Fruit fly (Drosophila melanogaster) whole organism, embryonic: ENCODE measurements around the gene mRF1.
A peak's percentile ranks its signal among the peaks of the same experiment; 100 is the strongest.

ENCODE experiments used
- Adf1 ChIP-seq: fragments of 200-800 bp; sonication (Bioruptor generic); IDR thresholded peaks from 2 replicates; pipeline ENCODE4 v1.3.6; 2022; ENCODE audit warnings: missing biosample characterization, missing genetic modification characterization
- B-H1 ChIP-seq: fragments of 200-800 bp; sonication (Bioruptor generic); IDR thresholded peaks from 3 replicates; pipeline ENCODE4 v1.3.6; 2022; ENCODE audit warnings: missing biosample characterization, missing genetic modification characterization
- CG10274 ChIP-seq: fragments of 200-800 bp; sonication (Bioruptor generic); optimal IDR thresholded peaks from 3 replicates; lab custom pipeline; 2017; ENCODE audit warnings: missing biosample characterization, mild to moderate bottlenecking, missing genetic modification characterization
- CG12155 ChIP-seq: fragments of 200-800 bp; sonication (Bioruptor generic); optimal IDR thresholded peaks from 3 replicates; lab custom pipeline; 2016; ENCODE audit warnings: missing biosample characterization, missing genetic modification characterization
- CG13624 ChIP-seq: fragments of 200-800 bp; sonication (Bioruptor generic); optimal IDR thresholded peaks from 2 replicates; lab custom pipeline; 2016; ENCODE audit warnings: missing biosample characterization, missing genetic modification characterization
- CG13775 ChIP-seq: fragments of 200-800 bp; sonication (Bioruptor generic); optimal IDR thresholded peaks from 3 replicates; lab custom pipeline; 2017; ENCODE audit warnings: missing biosample characterization, mild to moderate bottlenecking, missing genetic modification characterization
- CG14050 ChIP-seq: fragments of 200-800 bp; sonication (Bioruptor generic); IDR thresholded peaks from 3 replicates; pipeline ENCODE4 v1.3.6; 2022; ENCODE audit warnings: missing biosample characterization, missing genetic modification characterization
- CG14710 ChIP-seq: fragments of 200-800 bp; sonication (Bioruptor generic); optimal IDR thresholded peaks from 3 replicates; lab custom pipeline; 2019; ENCODE audit warnings: missing biosample characterization, mild to moderate bottlenecking, missing genetic modification characterization, moderate library complexity
- CG31224 ChIP-seq: fragments of 200-800 bp; sonication (Bioruptor generic); IDR thresholded peaks from 2 replicates; pipeline ENCODE4 v1.3.6; 2022; ENCODE audit warnings: missing biosample characterization, missing genetic modification characterization
- CG6654 ChIP-seq: fragments of 200-800 bp; sonication (Bioruptor generic); optimal IDR thresholded peaks from 2 replicates; lab custom pipeline; 2017; ENCODE audit warnings: missing biosample characterization, mild to moderate bottlenecking, missing genetic modification characterization
- CG7372 ChIP-seq: fragments of 200-800 bp; sonication (Bioruptor generic); IDR thresholded peaks from 2 replicates; pipeline ENCODE4 v1.3.6; 2022; ENCODE audit warnings: missing biosample characterization, missing genetic modification characterization
- CG7839 ChIP-seq: fragments of 200-800 bp; sonication (Bioruptor generic); optimal IDR thresholded peaks from 3 replicates; lab custom pipeline; 2018; ENCODE audit warnings: missing biosample characterization, mild to moderate bottlenecking, missing genetic modification characterization, moderate library complexity
- CG8089 ChIP-seq: fragments of 200-800 bp; sonication (Bioruptor generic); optimal IDR thresholded peaks from 3 replicates; lab custom pipeline; 2016; ENCODE audit warnings: missing biosample characterization, missing genetic modification characterization
- CG9437 ChIP-seq: fragments of 200-800 bp; sonication (Bioruptor generic); optimal IDR thresholded peaks from 2 replicates; lab custom pipeline; 2018; ENCODE audit warnings: missing biosample characterization, mild to moderate bottlenecking, missing genetic modification characterization
- CG9727 ChIP-seq: fragments of 200-800 bp; sonication (Bioruptor generic); optimal IDR thresholded peaks from 3 replicates; lab custom pipeline; 2017; ENCODE audit warnings: missing biosample characterization, mild to moderate bottlenecking, missing genetic modification characterization
- CG9876 ChIP-seq: fragments of 200-800 bp; sonication (Bioruptor generic); optimal IDR thresholded peaks from 2 replicates; lab custom pipeline; 2016; ENCODE audit warnings: missing biosample characterization, missing genetic modification characterization
- CrebB ChIP-seq: fragments of 200-800 bp; sonication (Bioruptor generic); optimal IDR thresholded peaks from 3 replicates; lab custom pipeline; 2018; ENCODE audit warnings: missing biosample characterization, mild to moderate bottlenecking, missing genetic modification characterization
- Dek ChIP-seq: fragments of 200-800 bp; sonication (Bioruptor generic); optimal IDR thresholded peaks from 3 replicates; lab custom pipeline; 2019; ENCODE audit warnings: missing biosample characterization, mild to moderate bottlenecking, missing genetic modification characterization, moderate library complexity
- Dref ChIP-seq: fragments of 200-800 bp; sonication (Bioruptor generic); IDR thresholded peaks from 2 replicates; pipeline ENCODE4 v1.3.6; 2022; ENCODE audit warnings: missing biosample characterization, missing genetic modification characterization
- Elba2 ChIP-seq: fragments of 200-800 bp; sonication (Bioruptor generic); optimal IDR thresholded peaks from 3 replicates; lab custom pipeline; 2016; ENCODE audit warnings: missing biosample characterization, missing genetic modification characterization
- Fer2 ChIP-seq: fragments of 200-800 bp; sonication (Bioruptor generic); optimal IDR thresholded peaks from 2 replicates; lab custom pipeline; 2018; ENCODE audit warnings: missing biosample characterization, mild to moderate bottlenecking, missing genetic modification characterization, moderate library complexity
- GATAe ChIP-seq: fragments of 200-800 bp; sonication (Bioruptor generic); conservative IDR thresholded peaks from 2 replicates; pipeline ENCODE4 v1.3.6; 2022; ENCODE audit warnings: missing biosample characterization, missing genetic modification characterization
- Jarid2 ChIP-seq: fragments of 200-800 bp; sonication (Bioruptor generic); optimal IDR thresholded peaks from 3 replicates; lab custom pipeline; 2017; ENCODE audit warnings: mild to moderate bottlenecking, missing biosample characterization, missing genetic modification reagents, missing genetic modification characterization
- Max ChIP-seq: fragments of 200-800 bp; sonication (Bioruptor generic); optimal IDR thresholded peaks from 2 replicates; lab custom pipeline; 2016; ENCODE audit warnings: missing biosample characterization, mild to moderate bottlenecking, missing genetic modification characterization
- NFAT ChIP-seq: fragments of 200-800 bp; sonication (Bioruptor generic); IDR thresholded peaks from 2 replicates; pipeline ENCODE4 v1.3.6; 2022; ENCODE audit warnings: missing biosample characterization, missing genetic modification characterization
- Nf-YA ChIP-seq: fragments of 200-800 bp; sonication (Bioruptor generic); IDR thresholded peaks from 2 replicates; pipeline ENCODE4 v1.3.6; 2022; ENCODE audit warnings: missing biosample characterization, missing genetic modification characterization
- Nf-YB ChIP-seq: fragments of 200-800 bp; sonication (Bioruptor generic); optimal IDR thresholded peaks from 3 replicates; lab custom pipeline; 2019; ENCODE audit warnings: missing biosample characterization, mild to moderate bottlenecking, missing genetic modification characterization, moderate library complexity
- Oaz ChIP-seq: fragments of 200-800 bp; sonication (Bioruptor generic); IDR thresholded peaks from 2 replicates; pipeline ENCODE4 v1.3.6; 2022; ENCODE audit warnings: missing biosample characterization, missing genetic modification characterization
- PHDP ChIP-seq: fragments of 200-800 bp; sonication (Bioruptor generic); optimal IDR thresholded peaks from 3 replicates; lab custom pipeline; 2018; ENCODE audit warnings: missing biosample characterization, mild to moderate bottlenecking, missing genetic modification characterization, moderate library complexity
- Spps ChIP-seq: fragments of 200-800 bp; sonication (Bioruptor generic); optimal IDR thresholded peaks from 2 replicates; lab custom pipeline; 2018; ENCODE audit warnings: missing biosample characterization, mild to moderate bottlenecking, missing genetic modification characterization
- Sry-β ChIP-seq: fragments of 200-800 bp; sonication (Bioruptor generic); optimal IDR thresholded peaks from 2 replicates; lab custom pipeline; 2018; ENCODE audit warnings: missing biosample characterization, mild to moderate bottlenecking, missing genetic modification characterization, moderate library complexity
- Ssrp ChIP-seq: fragments of 200-800 bp; sonication (Bioruptor generic); optimal IDR thresholded peaks from 2 replicates; lab custom pipeline; 2018; ENCODE audit warnings: missing biosample characterization, mild to moderate bottlenecking, missing genetic modification characterization, moderate library complexity
- az2 ChIP-seq: fragments of 200-800 bp; sonication (Bioruptor generic); optimal IDR thresholded peaks from 3 replicates; lab custom pipeline; 2016; ENCODE audit warnings: missing biosample characterization, missing genetic modification characterization
- bab2 ChIP-seq: fragments of 200-800 bp; sonication (Bioruptor generic); optimal IDR thresholded peaks from 2 replicates; lab custom pipeline; 2016; ENCODE audit warnings: missing biosample characterization, missing genetic modification characterization
- cg ChIP-seq: fragments of 200-800 bp; sonication (Bioruptor generic); optimal IDR thresholded peaks from 3 replicates; lab custom pipeline; 2019; ENCODE audit warnings: missing biosample characterization, mild to moderate bottlenecking, missing genetic modification characterization, moderate library complexity
- exex ChIP-seq: fragments of 200-800 bp; sonication (Bioruptor generic); optimal IDR thresholded peaks from 4 replicates; lab custom pipeline; 2018; ENCODE audit warnings: missing biosample characterization, mild to moderate bottlenecking, missing genetic modification characterization, moderate library complexity
- gem ChIP-seq: fragments of 200-800 bp; sonication (Bioruptor generic); optimal IDR thresholded peaks from 2 replicates; lab custom pipeline; 2019; ENCODE audit warnings: missing biosample characterization, mild to moderate bottlenecking, missing genetic modification characterization, moderate library complexity
- lbe ChIP-seq: fragments of 200-800 bp; sonication (Bioruptor generic); optimal IDR thresholded peaks from 2 replicates; lab custom pipeline; 2016; ENCODE audit warnings: missing biosample characterization, mild to moderate bottlenecking, missing genetic modification characterization
- lmd ChIP-seq: fragments of 200-800 bp; sonication (Bioruptor generic); IDR thresholded peaks from 2 replicates; pipeline ENCODE4 v1.3.6; 2022; ENCODE audit warnings: missing biosample characterization, missing genetic modification characterization
- luna ChIP-seq: fragments of 200-800 bp; sonication (Bioruptor generic); optimal IDR thresholded peaks from 2 replicates; lab custom pipeline; 2016; ENCODE audit warnings: missing biosample characterization, missing genetic modification characterization
- nmo ChIP-seq: fragments of 200-800 bp; sonication (Bioruptor generic); optimal IDR thresholded peaks from 2 replicates; lab custom pipeline; 2018; ENCODE audit warnings: missing biosample characterization, mild to moderate bottlenecking, missing genetic modification characterization, moderate library complexity
- odd ChIP-seq: fragments of 200-800 bp; sonication (Bioruptor generic); optimal IDR thresholded peaks from 2 replicates; lab custom pipeline; 2017; ENCODE audit warnings: missing biosample characterization, mild to moderate bottlenecking, missing genetic modification characterization
- prd ChIP-seq, 3 experiments: fragments of >200 bp in 2 of 3; fragments of 200-800 bp in 1 of 3; sonication (Bioruptor generic) in 1 of 3; optimal IDR thresholded peaks in 2 of 3; IDR thresholded peaks in 1 of 3; 2 replicates in 2 of 3; 3 replicates in 1 of 3; pipeline versions ENCODE4 v1.3.6 to Lab custom; 2017 to 2022; ENCODE audit warnings: missing biosample characterization in 1 of 3, missing genetic modification characterization in 1 of 3
- scrt ChIP-seq: fragments of 200-800 bp; sonication (Bioruptor generic); optimal IDR thresholded peaks from 2 replicates; lab custom pipeline; 2018; ENCODE audit warnings: missing biosample characterization, mild to moderate bottlenecking, missing genetic modification characterization, moderate library complexity
- so ChIP-seq: fragments of 200-800 bp; sonication (Bioruptor generic); IDR thresholded peaks from 3 replicates; pipeline ENCODE4 v1.3.6; 2022; ENCODE audit warnings: missing biosample characterization, missing genetic modification characterization
- tin ChIP-seq: fragments of 200-800 bp; sonication (Bioruptor generic); optimal IDR thresholded peaks from 3 replicates; lab custom pipeline; 2016; ENCODE audit warnings: missing biosample characterization, missing genetic modification characterization
- tx ChIP-seq: fragments of 200-800 bp; sonication (Bioruptor generic); optimal IDR thresholded peaks from 2 replicates; lab custom pipeline; 2016; ENCODE audit warnings: missing biosample characterization, missing genetic modification characterization
- zen2 ChIP-seq: fragments of 200-800 bp; sonication (Bioruptor generic); IDR thresholded peaks from 3 replicates; pipeline ENCODE4 v1.3.6; 2022; ENCODE audit warnings: missing biosample characterization, missing genetic modification characterization; ENCODE audit not compliant: partially characterized antibody

mRF1 gene

dm6 chr2L:13191052-13191678, 28.6 kb upstream of the mRF1 start (continued):
- peak; percentile 15 for TF ChIP-seq Elba2 (GFP tag; lab: Kevin White, UChicago)
- no peak for TF ChIP-seq Adf1 (GFP tag; lab: Robert Waterston, UW)
- TF ChIP-seq CG6654 (GFP tag; lab: Kevin White, UChicago) = no peak
- TF ChIP-seq prd (optimal IDR thresholded peaks at IDR 0.05; lab: Kevin White, UChicago) = no peak
- no peak for TF ChIP-seq prd (GFP tag; IDR thresholded peaks at IDR 0.05; lab: Robert Waterston, UW)
- no peak for TF ChIP-seq gem (tag; lab: Kevin White, UChicago)
- TF ChIP-seq scrt (GFP tag; lab: Kevin White, UChicago) = no peak
- TF ChIP-seq lmd = no peak
- peak; percentile 90 for TF ChIP-seq cg (GFP tag; lab: Kevin White, UChicago)
- no peak for TF ChIP-seq lbe (GFP tag; lab: Kevin White, UChicago)
- TF ChIP-seq PHDP = no peak
- TF ChIP-seq so (GFP tag; lab: Robert Waterston, UW) = no peak; the same call in 2 of the 3 replicates
- TF ChIP-seq, all 482 proteins: peak for 11

dm6 chr2L:13191894-13192293, 27.9 kb upstream of the mRF1 start, which contains the start of the genes CG16974 and Edem2:
TSS of gene CG16974 (minus strand) at chr2L:13191979.
TSS of gene Edem2 (plus strand) at chr2L:13192201.
- peak; percentile 84 for TF ChIP-seq nmo (GFP tag; lab: Kevin White, UChicago)
- peak; percentile 22 for TF ChIP-seq Elba2 (GFP tag; lab: Kevin White, UChicago)
- peak; percentile 6 for TF ChIP-seq Sry-β (GFP tag; lab: Kevin White, UChicago)
- peak; percentile 60 for TF ChIP-seq Ssrp
- 0 out of 2 replicates have a peak, but pooled peaks have one; percentile 11 for TF ChIP-seq Oaz (GFP tag; lab: Robert Waterston, UW)
- no peak for TF ChIP-seq lbe (GFP tag; lab: Kevin White, UChicago)
- TF ChIP-seq CrebB (tag; lab: Kevin White, UChicago) = peak; percentile 12
- TF ChIP-seq tx (GFP tag; lab: Kevin White, UChicago) = no peak
- peak; percentile 72 for TF ChIP-seq CG31224 (GFP tag; lab: Robert Waterston, UW)
- TF ChIP-seq tin (GFP tag; lab: Kevin White, UChicago) = peak; percentile 79
- TF ChIP-seq Nf-YB (GFP tag; lab: Kevin White, UChicago) = peak; percentile 40
- TF ChIP-seq zen2 (GFP tag; lab: Robert Waterston, UW) = no peak
- TF ChIP-seq CG14050 (GFP tag; lab: Robert Waterston, UW) = peak; percentile 44; the same call in 2 of the 3 replicates
- peak; percentile 74 for TF ChIP-seq Dek
- TF ChIP-seq B-H1 (GFP tag; lab: Robert Waterston, UW) = peak; percentile 59
- TF ChIP-seq Jarid2 = no peak
- TF ChIP-seq CG10274 (GFP tag; lab: Kevin White, UChicago) = no peak
- no peak for TF ChIP-seq Dref (GFP tag; lab: Robert Waterston, UW)
- peak; percentile 79 for TF ChIP-seq az2
- no peak for TF ChIP-seq CG9876
- peak; percentile 84 for TF ChIP-seq CG12155 (GFP tag; lab: Kevin White, UChicago)
- peak; percentile 87 for TF ChIP-seq GATAe
- no peak for TF ChIP-seq luna (GFP tag; lab: Kevin White, UChicago)
- peak; percentile 79 for TF ChIP-seq CG13775 (GFP tag; lab: Kevin White, UChicago)
- peak; percentile 44; the same call in 1 of the 2 replicates for TF ChIP-seq CG7372 (GFP tag; lab: Robert Waterston, UW)
- TF ChIP-seq NFAT (GFP tag; lab: Robert Waterston, UW) = peak; percentile 52; the same call in 1 of the 2 replicates
- TF ChIP-seq CG14710 = peak; percentile 90
- TF ChIP-seq bab2 = peak; percentile 44
- no peak for TF ChIP-seq CG8089 (GFP tag; lab: Kevin White, UChicago)
- peak; percentile 57; the same call in 1 of the 2 replicates for TF ChIP-seq Nf-YA (GFP tag; lab: Robert Waterston, UW)
- peak; percentile 86 for TF ChIP-seq CG9727
- TF ChIP-seq exex = no peak
- no peak for TF ChIP-seq odd
- no peak for TF ChIP-seq CG7839 (tag; lab: Kevin White, UChicago)
- TF ChIP-seq Max (GFP tag; lab: Kevin White, UChicago) = peak; percentile 60
- peak; percentile 25 for TF ChIP-seq CG9437
- no peak for TF ChIP-seq Fer2 (tag; lab: Kevin White, UChicago)
- TF ChIP-seq CG13624 (GFP tag; lab: Kevin White, UChicago) = no peak
- TF ChIP-seq Spps (tag; lab: Kevin White, UChicago) = peak; percentile 50
